Fruit fly (Drosophila melanogaster) whole organism, adult: Measurements from ENCODE around the gene CG31457.

Experiments
- CG5204 ChIP-seq: fragments of 200-800 bp; sonication (Bioruptor generic); optimal IDR thresholded peaks from 2 replicates; lab custom pipeline; 2016; ENCODE audit warnings: missing biosample characterization, missing genetic modification characterization
- Mnt ChIP-seq: fragments of 200-800 bp; sonication (Bioruptor generic); optimal IDR thresholded peaks from 2 replicates; lab custom pipeline; 2016; ENCODE audit warnings: missing biosample characterization, mild to moderate bottlenecking, missing genetic modification characterization
- kay ChIP-seq: fragments of 200-800 bp; sonication (Bioruptor generic); peaks from one replicate; lab custom pipeline; 2016; ENCODE audit warnings: missing biosample characterization, missing genetic modification characterization, borderline replicate concordance
- pad ChIP-seq: fragments of 200-800 bp; sonication (Bioruptor generic); optimal IDR thresholded peaks from 3 replicates; lab custom pipeline; 2017; ENCODE audit warnings: missing biosample characterization, missing genetic modification characterization, mild to moderate bottlenecking, moderate library complexity, missing genetic modification reagents
- tj ChIP-seq: fragments of 200-800 bp; sonication (Bioruptor generic); optimal IDR thresholded peaks from 3 replicates; lab custom pipeline; 2017; ENCODE audit warnings: missing biosample characterization, mild to moderate bottlenecking, missing genetic modification characterization, moderate library complexity

- no peak for TF ChIP-seq kay (GFP tag; lab: Kevin White, UChicago)
- no peak for TF ChIP-seq pad
- TF ChIP-seq Mnt (GFP tag; lab: Kevin White, UChicago): no peak
- no peak for TF ChIP-seq CG5204 (GFP tag; lab: Kevin White, UChicago)
- no peak for TF ChIP-seq tj (GFP tag; lab: Kevin White, UChicago)
Measured at dm6 chr3R:23138439-23138838, 10.7 kb upstream of the CG31457 start.
